Worm (Caenorhabditis elegans) whole organism, young adult: Measurements from ENCODE around the gene T26G10.3.

ENCODE experiments used
- B0261.1 ChIP-seq: sonication (generic microtip); optimal IDR thresholded peaks from 2 replicates; lab custom pipeline; 2016; ENCODE audit warnings: mild to moderate bottlenecking, missing genetic modification characterization, moderate library complexity, missing compliant biosample characterization
- gei-17 ChIP-seq: fragments of 200-800 bp; sonication (Bioruptor generic); optimal IDR thresholded peaks from 2 replicates; lab custom pipeline; 2018; ENCODE audit warnings: mild to moderate bottlenecking, missing genetic modification characterization, missing compliant biosample characterization
- lin-35 ChIP-seq, 3 experiments: fragments of 150-350 bp in 2 of 3; sonication (generic microtip) in 1 of 3; optimal IDR thresholded peaks; 2 replicates each; lab custom pipeline; 2014 to 2018; ENCODE audit warnings: missing biosample characterization in 3 of 3, missing genetic modification characterization in 3 of 3, missing genetic modification reagents in 3 of 3
- xnd-1 ChIP-seq: sonication (generic microtip); optimal IDR thresholded peaks from 2 replicates; lab custom pipeline; 2016; ENCODE audit warnings: missing genotype, missing genetic modification reagents, missing genetic modification characterization, missing compliant biosample characterization
- zim-3 ChIP-seq: sonication (generic microtip); optimal IDR thresholded peaks from 2 replicates; lab custom pipeline; 2017; ENCODE audit warnings: mild to moderate bottlenecking, missing genetic modification characterization, moderate library complexity, missing compliant biosample characterization

- TF ChIP-seq lin-35 (GFP tag; optimal IDR thresholded peaks at IDR 0.05; lab: Kevin White, UChicago) (no peak), zim-3 (no peak), xnd-1 (tag; lab: Kevin White, UChicago) (peak; percentile 94), B0261.1 (no peak), gei-17 (GFP tag; lab: Kevin White, UChicago) (no peak)
Measured at ce11 chrIII:9433576-9434107, 20.4 kb upstream of the T26G10.3 start, which contains the start of gene cpar-1.
